Worm (Caenorhabditis elegans): ENCODE measurements around the gene phyh-1.

- TF ChIP-seq ceh-13 (GFP tag; optimal IDR thresholded peaks at IDR 0.05) (no peak), ama-1 (optimal IDR thresholded peaks at IDR 0.05) (no peak), tbx-11 (GFP tag; IDR thresholded peaks at IDR 0.05) (no peak), B0310.2 (tag; optimal IDR thresholded peaks at IDR 0.05) (no peak)
These were observed 16.1 kb upstream of the phyh-1 start, which contains the start of gene lhfp-4 for ce11 chrIV:17275281-17275680.
